Worm (Caenorhabditis elegans) whole organism, L1 larva: ENCODE measurements around the gene gst-28.

ENCODE experiments used
- C16A3.4 ChIP-seq: fragments of 150-350 bp; optimal IDR thresholded peaks from 2 replicates; lab custom pipeline; 2014; ENCODE audit warnings: missing biosample characterization, missing genetic modification characterization
- C34B4.2 ChIP-seq: sonication (generic microtip); optimal IDR thresholded peaks from 2 replicates; lab custom pipeline; 2017; ENCODE audit warnings: mild to moderate bottlenecking, missing genetic modification characterization, missing compliant biosample characterization
- F16B12.6 ChIP-seq: fragments of 150-350 bp; optimal IDR thresholded peaks from 2 replicates; lab custom pipeline; 2014; ENCODE audit warnings: missing biosample characterization, missing genetic modification characterization
- blmp-1 ChIP-seq: fragments of 150-350 bp; optimal IDR thresholded peaks from 2 replicates; lab custom pipeline; 2014; ENCODE audit warnings: missing biosample characterization, missing genetic modification characterization
- ceh-82 ChIP-seq, 3 experiments: fragments of 150-350 bp in 1 of 3; sonication (generic microtip) in 2 of 3; optimal IDR thresholded peaks; 2 replicates each; lab custom pipeline; 2014 to 2017; ENCODE audit warnings: missing biosample characterization in 3 of 3, missing genetic modification characterization in 3 of 3
- ceh-88 ChIP-seq: fragments of 200-800 bp; sonication (Bioruptor generic); IDR thresholded peaks from 2 replicates; pipeline ENCODE4 v1.3.6; 2022; ENCODE audit warnings: missing genetic modification characterization, missing compliant biosample characterization
- ceh-90 ChIP-seq: sonication (generic microtip); optimal IDR thresholded peaks from 2 replicates; lab custom pipeline; 2016; ENCODE audit warnings: missing genetic modification characterization, missing compliant biosample characterization
- dpl-1 ChIP-seq, 3 experiments: fragments of 150-350 bp in 2 of 3; sonication (generic microtip) in 1 of 3; optimal IDR thresholded peaks; 2 replicates each; lab custom pipeline; 2014 to 2017; ENCODE audit warnings: missing biosample characterization in 3 of 3, missing genetic modification characterization in 3 of 3, missing genetic modification reagents in 3 of 3
- dsc-1 ChIP-seq: sonication (generic microtip); optimal IDR thresholded peaks from 2 replicates; lab custom pipeline; 2016; ENCODE audit warnings: mild to moderate bottlenecking, missing genetic modification characterization, missing compliant biosample characterization
- efl-1 ChIP-seq, 4 experiments: fragments of 150-350 bp; optimal IDR thresholded peaks in 3 of 4; peaks in 1 of 4; 1 replicate in 1 of 4; 2 replicates in 3 of 4; lab custom pipeline; 2014; ENCODE audit warnings: missing biosample characterization in 2 of 4, missing genetic modification characterization in 2 of 4, missing genetic modification reagents in 2 of 4
- efl-3 ChIP-seq: fragments of 200-800 bp; sonication (Bioruptor generic); optimal IDR thresholded peaks from 2 replicates; lab custom pipeline; 2018; ENCODE audit warnings: mild to moderate bottlenecking, missing genetic modification characterization, missing compliant biosample characterization
- egl-13 ChIP-seq: sonication (generic microtip); optimal IDR thresholded peaks from 2 replicates; lab custom pipeline; 2016; ENCODE audit warnings: missing genotype, missing genetic modification reagents, missing genetic modification characterization, missing compliant biosample characterization
- egl-27 ChIP-seq, 2 experiments: fragments of 150-350 bp in 1 of 2; sonication (generic microtip); optimal IDR thresholded peaks; 3 replicates each; lab custom pipeline; 2017 to 2018; ENCODE audit warnings: missing biosample characterization in 2 of 2, missing genetic modification characterization in 2 of 2, missing genetic modification reagents in 2 of 2
- ets-5 ChIP-seq: fragments of 200-800 bp; sonication (Bioruptor generic); IDR thresholded peaks from 2 replicates; pipeline ENCODE4 v1.3.6; 2022; ENCODE audit warnings: missing genetic modification characterization, missing compliant biosample characterization
- fkh-10 ChIP-seq: sonication (generic microtip); optimal IDR thresholded peaks from 2 replicates; lab custom pipeline; 2017; ENCODE audit warnings: missing biosample characterization, missing genetic modification reagents, missing genetic modification characterization
- fkh-8 ChIP-seq: sonication (generic microtip); optimal IDR thresholded peaks from 2 replicates; lab custom pipeline; 2016; ENCODE audit warnings: mild to moderate bottlenecking, missing genetic modification characterization, missing compliant biosample characterization
- grh-1 ChIP-seq: fragments of 200-800 bp; sonication (Bioruptor generic); IDR thresholded peaks from 2 replicates; pipeline ENCODE4 v1.3.6; 2022; ENCODE audit warnings: missing genetic modification reagents, missing genetic modification characterization, missing compliant biosample characterization
- hlh-17 ChIP-seq: fragments of 200-800 bp; sonication (Bioruptor generic); optimal IDR thresholded peaks from 2 replicates; lab custom pipeline; 2018; ENCODE audit warnings: missing genetic modification characterization, mild to moderate bottlenecking, missing compliant biosample characterization, moderate library complexity, borderline replicate concordance
- hpl-2 ChIP-seq: fragments of 150-350 bp; optimal IDR thresholded peaks from 2 replicates; lab custom pipeline; 2014; ENCODE audit warnings: missing biosample characterization, missing genetic modification reagents, missing genetic modification characterization
- irx-1 ChIP-seq: sonication (generic microtip); optimal IDR thresholded peaks from 2 replicates; lab custom pipeline; 2016; ENCODE audit warnings: missing genetic modification characterization, missing compliant biosample characterization
- isw-1 ChIP-seq: fragments of 200-800 bp; sonication (Bioruptor generic); IDR thresholded peaks from 2 replicates; pipeline ENCODE4 v1.3.6; 2022; ENCODE audit warnings: missing genetic modification characterization, missing compliant biosample characterization
- lin-13 ChIP-seq: fragments of 150-350 bp; optimal IDR thresholded peaks from 2 replicates; lab custom pipeline; 2014; ENCODE audit warnings: missing biosample characterization, missing genetic modification reagents, missing genetic modification characterization
- lin-14 ChIP-seq: fragments of 200-800 bp; sonication (Bioruptor generic); optimal IDR thresholded peaks from 2 replicates; lab custom pipeline; 2018; ENCODE audit warnings: mild to moderate bottlenecking, missing genetic modification characterization, moderate library complexity, missing compliant biosample characterization
- lin-35 ChIP-seq, 2 experiments: fragments of 150-350 bp; optimal IDR thresholded peaks; 2 replicates each; lab custom pipeline; 2014; ENCODE audit warnings: missing biosample characterization in 2 of 2, missing genetic modification characterization in 2 of 2, missing genetic modification reagents in 2 of 2
- lir-3 ChIP-seq: sonication (generic microtip); optimal IDR thresholded peaks from 2 replicates; lab custom pipeline; 2016; ENCODE audit warnings: mild to moderate bottlenecking, missing genetic modification characterization, moderate library complexity, missing compliant biosample characterization; ENCODE audit not compliant: poor library complexity
- lsy-2 ChIP-seq, 2 experiments: fragments of 150-350 bp; optimal IDR thresholded peaks; 2 replicates each; lab custom pipeline; 2014; ENCODE audit warnings: missing biosample characterization in 2 of 2, missing genetic modification characterization in 2 of 2
- mdl-1 ChIP-seq, 2 experiments: fragments of 150-350 bp; optimal IDR thresholded peaks; 2 replicates each; lab custom pipeline; 2014 to 2017; ENCODE audit warnings: missing biosample characterization in 2 of 2, missing genetic modification characterization in 2 of 2, inconsistent platforms in 1 of 2
- mef-2 ChIP-seq: fragments of 150-350 bp; optimal IDR thresholded peaks from 2 replicates; lab custom pipeline; 2014; ENCODE audit warnings: missing biosample characterization, missing genetic modification characterization
- nhr-19 ChIP-seq: fragments of 200-800 bp; sonication (Bioruptor generic); conservative IDR thresholded peaks from 2 replicates; pipeline ENCODE4 v1.3.6; 2022; ENCODE audit warnings: missing genetic modification characterization, missing compliant biosample characterization
- nhr-20 ChIP-seq: sonication (generic microtip); optimal IDR thresholded peaks from 2 replicates; lab custom pipeline; 2016; ENCODE audit warnings: mild to moderate bottlenecking, missing genetic modification characterization, missing compliant biosample characterization
- nhr-47 ChIP-seq: sonication (generic microtip); optimal IDR thresholded peaks from 2 replicates; lab custom pipeline; 2016; ENCODE audit warnings: mild to moderate bottlenecking, missing genetic modification characterization, moderate library complexity, missing compliant biosample characterization
- nhr-71 ChIP-seq: sonication (generic microtip); optimal IDR thresholded peaks from 2 replicates; lab custom pipeline; 2016; ENCODE audit warnings: mild to moderate bottlenecking, missing genetic modification characterization, moderate library complexity, missing compliant biosample characterization
- nhr-76 ChIP-seq: sonication (generic microtip); optimal IDR thresholded peaks from 2 replicates; lab custom pipeline; 2017; ENCODE audit warnings: missing biosample characterization, missing genetic modification characterization
- nhr-77 ChIP-seq: fragments of 150-350 bp; optimal IDR thresholded peaks from 2 replicates; lab custom pipeline; 2014; ENCODE audit warnings: missing biosample characterization, missing genetic modification characterization
- nhr-85 ChIP-seq: sonication (generic microtip); peaks from one replicate; lab custom pipeline; 2016; ENCODE audit warnings: missing genetic modification characterization, inconsistent platforms, missing compliant biosample characterization
- pax-3 ChIP-seq: fragments of 200-800 bp; sonication (Bioruptor generic); optimal IDR thresholded peaks from 2 replicates; lab custom pipeline; 2018; ENCODE audit warnings: mild to moderate bottlenecking, missing genetic modification characterization, moderate library complexity, missing compliant biosample characterization
- pqm-1 ChIP-seq: sonication (generic microtip); optimal IDR thresholded peaks from 3 replicates; lab custom pipeline; 2017; ENCODE audit warnings: missing biosample characterization, missing genetic modification characterization
- skn-1 ChIP-seq: fragments of 150-350 bp; optimal IDR thresholded peaks from 2 replicates; lab custom pipeline; 2014; ENCODE audit warnings: missing biosample characterization, missing genetic modification characterization
- snpc-4 ChIP-seq: fragments of 150-350 bp; optimal IDR thresholded peaks from 2 replicates; lab custom pipeline; 2014; ENCODE audit warnings: missing biosample characterization, missing genetic modification characterization
- snu-23 ChIP-seq: sonication (generic microtip); optimal IDR thresholded peaks from 2 replicates; lab custom pipeline; 2016; ENCODE audit warnings: missing genetic modification characterization, missing compliant biosample characterization
- sup-37 ChIP-seq: fragments of 200-800 bp; sonication (Bioruptor generic); optimal IDR thresholded peaks from 2 replicates; lab custom pipeline; 2018; ENCODE audit warnings: mild to moderate bottlenecking, missing genetic modification characterization, missing compliant biosample characterization
- swsn-7 ChIP-seq: sonication (generic microtip); optimal IDR thresholded peaks from 2 replicates; lab custom pipeline; 2016; ENCODE audit warnings: missing genetic modification characterization, missing compliant biosample characterization
- tbx-2 ChIP-seq: sonication (generic microtip); optimal IDR thresholded peaks from 2 replicates; lab custom pipeline; 2016; ENCODE audit warnings: missing genetic modification characterization, missing compliant biosample characterization
- unc-130 ChIP-seq: fragments of 150-350 bp; optimal IDR thresholded peaks from 2 replicates; lab custom pipeline; 2017; ENCODE audit warnings: missing biosample characterization, missing genetic modification characterization, inconsistent platforms
- unc-30 ChIP-seq: sonication (generic microtip); optimal IDR thresholded peaks from 2 replicates; lab custom pipeline; 2017; ENCODE audit warnings: missing biosample characterization, missing genetic modification characterization
- unc-62 ChIP-seq: fragments of 150-350 bp; optimal IDR thresholded peaks from 2 replicates; lab custom pipeline; 2014; ENCODE audit warnings: missing biosample characterization, missing genetic modification reagents, missing genetic modification characterization
- unc-86 ChIP-seq: sonication (generic microtip); optimal IDR thresholded peaks from 2 replicates; lab custom pipeline; 2016; ENCODE audit warnings: missing genetic modification characterization, missing compliant biosample characterization
- ztf-4 ChIP-seq: fragments of 150-350 bp; optimal IDR thresholded peaks from 2 replicates; lab custom pipeline; 2014; ENCODE audit warnings: missing biosample characterization, missing genetic modification characterization

Gene gst-28

ce11 chrII:15195346-15195745 lies 28.0 kb upstream of the gst-28 start:
- TF ChIP-seq irx-1, result no peak
- peak; percentile 48 for TF ChIP-seq nhr-20 (tag; lab: Kevin White, UChicago)
- peak; percentile 7 for TF ChIP-seq lir-3 (tag; lab: Kevin White, UChicago)
- TF ChIP-seq mdl-1 (tag; optimal IDR thresholded peaks at IDR 0.05; lab: Kevin White, UChicago), result peak in 1 of 2 experiments; percentile 43
- TF ChIP-seq blmp-1 (tag; lab: Kevin White, UChicago), result peak; percentile 32
- TF ChIP-seq dpl-1 (GFP tag; optimal IDR thresholded peaks at IDR 0.05; lab: Kevin White, UChicago), result peak in 1 of 3 experiments; percentile 25
- TF ChIP-seq skn-1 (tag; lab: Kevin White, UChicago), result peak; percentile 27
- peak; percentile 10 for TF ChIP-seq C16A3.4 (tag; lab: Kevin White, UChicago)
- TF ChIP-seq nhr-71 (tag; lab: Kevin White, UChicago), result peak; percentile 57
- no peak for TF ChIP-seq tbx-2 (tag; lab: Kevin White, UChicago)
- TF ChIP-seq efl-1 (optimal IDR thresholded peaks at IDR 0.05; lab: Kevin White, UChicago), result no peak
- TF ChIP-seq efl-1 (GFP tag; optimal IDR thresholded peaks at IDR 0.05 in 1 of 2; lab: Kevin White, UChicago), result peak in 1 of 2 experiments; percentile 18
- TF ChIP-seq nhr-19 (GFP tag; lab: Robert Waterston, UW), result no peak; the same call in 1 of the 2 replicates
- TF ChIP-seq snu-23 (GFP tag; lab: Kevin White, UChicago), result peak; percentile 36
- TF ChIP-seq lin-35 (GFP tag; optimal IDR thresholded peaks at IDR 0.05; lab: Kevin White, UChicago), result peak in 1 of 2 experiments; percentile 69
- TF ChIP-seq unc-130 (tag; lab: Kevin White, UChicago), result no peak
- TF ChIP-seq lin-14 (GFP tag; lab: Kevin White, UChicago), result peak; percentile 35
- TF ChIP-seq, all 84 proteins: peak for 12

- TF ChIP-seq lir-3 (tag; lab: Kevin White, UChicago), result peak; percentile 31
- no peak for TF ChIP-seq mef-2 (tag; lab: Kevin White, UChicago)
- no peak for TF ChIP-seq unc-30 (tag; lab: Kevin White, UChicago)
- TF ChIP-seq isw-1 (GFP tag; lab: Robert Waterston, UW), result no peak
- no peak for TF ChIP-seq lin-13 (GFP tag; lab: Kevin White, UChicago)
- no peak for TF ChIP-seq sup-37 (GFP tag; lab: Kevin White, UChicago)
- no peak for TF ChIP-seq nhr-85
- TF ChIP-seq ceh-90 (tag; lab: Kevin White, UChicago), result no peak
- TF ChIP-seq unc-86 (tag; lab: Kevin White, UChicago), result no peak
- peak in 1 of 3 experiments; percentile 21 for TF ChIP-seq ceh-82 (tag; optimal IDR thresholded peaks at IDR 0.05; lab: Kevin White, UChicago)
- TF ChIP-seq snpc-4 (tag; lab: Kevin White, UChicago), result peak; percentile 9
- TF ChIP-seq nhr-20 (tag; lab: Kevin White, UChicago), result peak; percentile 55
- TF ChIP-seq lsy-2 (tag; optimal IDR thresholded peaks at IDR 0.05; lab: Kevin White, UChicago), result peak; percentile 51 to 54
- peak in 2 of 3 experiments; percentile 2 to 27 for TF ChIP-seq dpl-1 (GFP tag; optimal IDR thresholded peaks at IDR 0.05; lab: Kevin White, UChicago)
- peak; percentile 77 for TF ChIP-seq dsc-1
- TF ChIP-seq efl-1 (optimal IDR thresholded peaks at IDR 0.05; lab: Kevin White, UChicago), result peak; percentile 1 to 33
- peak in 1 of 2 experiments; percentile 91 for TF ChIP-seq efl-1 (GFP tag; optimal IDR thresholded peaks at IDR 0.05 in 1 of 2; lab: Kevin White, UChicago)
- no peak for TF ChIP-seq grh-1
- TF ChIP-seq egl-13, result no peak
- TF ChIP-seq nhr-76 (tag; lab: Kevin White, UChicago), result no peak
- TF ChIP-seq hpl-2 (GFP tag; lab: Kevin White, UChicago), result no peak
- no peak for TF ChIP-seq ceh-88 (GFP tag; lab: Robert Waterston, UW)
- TF ChIP-seq mdl-1 (tag; optimal IDR thresholded peaks at IDR 0.05; lab: Kevin White, UChicago), result peak in 1 of 2 experiments; percentile 73
- TF ChIP-seq fkh-8 (tag; lab: Kevin White, UChicago), result no peak
- TF ChIP-seq hlh-17 (GFP tag; lab: Kevin White, UChicago), result no peak
- TF ChIP-seq pax-3 (tag; lab: Kevin White, UChicago), result peak; percentile 20
- TF ChIP-seq ets-5, result no peak
- TF ChIP-seq nhr-77 (tag; lab: Kevin White, UChicago), result peak; percentile 53
- no peak for TF ChIP-seq C16A3.4 (tag; lab: Kevin White, UChicago)
- TF ChIP-seq C34B4.2 (tag; lab: Kevin White, UChicago), result no peak
- peak; percentile 22 for TF ChIP-seq nhr-47
- no peak for TF ChIP-seq unc-62 (GFP tag; lab: Kevin White, UChicago)
- no peak for TF ChIP-seq fkh-10
- peak; percentile 39 for TF ChIP-seq swsn-7 (tag; lab: Kevin White, UChicago)
- TF ChIP-seq snu-23 (GFP tag; lab: Kevin White, UChicago), result peak; percentile 46
- no peak for TF ChIP-seq egl-27 (tag; optimal IDR thresholded peaks at IDR 0.05; lab: Kevin White, UChicago)
- no peak for TF ChIP-seq pqm-1
- no peak for TF ChIP-seq ztf-4 (tag; lab: Kevin White, UChicago)
- no peak for TF ChIP-seq F16B12.6 (tag; lab: Kevin White, UChicago)
- TF ChIP-seq lin-14 (GFP tag; lab: Kevin White, UChicago), result peak; percentile 96
- no peak for TF ChIP-seq efl-3
These were observed 26.6 kb upstream of the gst-28 start for ce11 chrII:15193961-15194360.
